Fruit fly (Drosophila melanogaster) whole organism, pupa: ENCODE measurements around the gene Tnks.

Experiments used
- CG12605 ChIP-seq: fragments of 200-800 bp; sonication (Bioruptor generic); IDR thresholded peaks from 2 replicates; pipeline ENCODE4 v1.3.6; 2022; ENCODE audit warnings: missing biosample characterization, missing genetic modification characterization
- CG14655 ChIP-seq: fragments of 200-800 bp; sonication (Bioruptor generic); optimal IDR thresholded peaks from 3 replicates; lab custom pipeline; 2017; ENCODE audit warnings: mild to moderate bottlenecking, missing biosample characterization, missing genetic modification reagents, missing genetic modification characterization
- CG15710 ChIP-seq: fragments of 200-800 bp; sonication (Bioruptor generic); optimal IDR thresholded peaks from 2 replicates; lab custom pipeline; 2018; ENCODE audit warnings: missing biosample characterization, mild to moderate bottlenecking, missing genetic modification characterization, moderate library complexity
- CG8301 ChIP-seq: fragments of 200-800 bp; sonication (Bioruptor generic); optimal IDR thresholded peaks from 2 replicates; lab custom pipeline; 2018; ENCODE audit warnings: missing biosample characterization, mild to moderate bottlenecking, missing genetic modification characterization
- Ets98B ChIP-seq: fragments of 200-800 bp; sonication (Bioruptor generic); IDR thresholded peaks from 2 replicates; pipeline ENCODE4 v1.3.6; 2022; ENCODE audit warnings: missing biosample characterization, missing genetic modification characterization
- Pif1A ChIP-seq: fragments of 200-800 bp; sonication (Bioruptor generic); optimal IDR thresholded peaks from 3 replicates; lab custom pipeline; 2016; ENCODE audit warnings: missing biosample characterization, missing genetic modification characterization
- fd96Ca ChIP-seq: fragments of 200-800 bp; sonication (Bioruptor generic); IDR thresholded peaks from 3 replicates; pipeline ENCODE4 v1.3.6; 2022; ENCODE audit warnings: missing biosample characterization, missing genetic modification characterization
- gl ChIP-seq: fragments of 200-800 bp; sonication (Bioruptor generic); optimal IDR thresholded peaks from 2 replicates; lab custom pipeline; 2018; ENCODE audit warnings: missing biosample characterization, mild to moderate bottlenecking, missing genetic modification characterization

- TF ChIP-seq fd96Ca (GFP tag; lab: Robert Waterston, UW) (no peak), CG12605 (GFP tag; lab: Robert Waterston, UW) (no peak), CG8301 (peak; percentile 18), CG14655 (peak; percentile 55), Pif1A (GFP tag; lab: Kevin White, UChicago) (peak; percentile 59), CG15710 (tag; lab: Kevin White, UChicago) (peak; percentile 71), gl (tag; lab: Kevin White, UChicago) (no peak), Ets98B (no peak)
These were observed 22.1 kb downstream of the Tnks start for dm6 chr3R:25638961-25639360.
